Fruit fly (Drosophila melanogaster) whole organism, embryonic: Measurements from ENCODE around the gene gpp.

Experiments used
- Blimp-1 ChIP-seq: fragments of 200-800 bp; sonication (Bioruptor generic); optimal IDR thresholded peaks from 3 replicates; lab custom pipeline; 2018; ENCODE audit warnings: missing biosample characterization, missing genetic modification characterization, mild to moderate bottlenecking, moderate library complexity, missing genetic modification reagents
- BtbVII ChIP-seq: fragments of 200-800 bp; sonication (Bioruptor generic); optimal IDR thresholded peaks from 3 replicates; lab custom pipeline; 2017; ENCODE audit warnings: missing biosample characterization, mild to moderate bottlenecking, missing genetic modification characterization
- CG10147 ChIP-seq: fragments of 200-800 bp; sonication (Bioruptor generic); optimal IDR thresholded peaks from 2 replicates; lab custom pipeline; 2019; ENCODE audit warnings: missing biosample characterization, mild to moderate bottlenecking, missing genetic modification characterization, moderate library complexity
- CG10209 ChIP-seq: fragments of 200-800 bp; sonication (Bioruptor generic); optimal IDR thresholded peaks from 3 replicates; lab custom pipeline; 2017; ENCODE audit warnings: missing biosample characterization, mild to moderate bottlenecking, missing genetic modification characterization, missing genetic modification reagents
- CG10654 ChIP-seq: fragments of 200-800 bp; sonication (Bioruptor generic); optimal IDR thresholded peaks from 2 replicates; lab custom pipeline; 2016; ENCODE audit warnings: missing biosample characterization, missing genetic modification characterization
- CG11093 ChIP-seq: fragments of 200-800 bp; sonication (Bioruptor generic); IDR thresholded peaks from 3 replicates; pipeline ENCODE4 v1.3.6; 2022; ENCODE audit warnings: missing biosample characterization, missing genetic modification characterization
- CG12155 ChIP-seq: fragments of 200-800 bp; sonication (Bioruptor generic); optimal IDR thresholded peaks from 3 replicates; lab custom pipeline; 2016; ENCODE audit warnings: missing biosample characterization, missing genetic modification characterization
- CG12942 ChIP-seq: fragments of 200-800 bp; sonication (Bioruptor generic); optimal IDR thresholded peaks from 3 replicates; lab custom pipeline; 2016; ENCODE audit warnings: missing biosample characterization, missing genetic modification characterization
- CG13296 ChIP-seq: fragments of 200-800 bp; sonication (Bioruptor generic); optimal IDR thresholded peaks from 3 replicates; lab custom pipeline; 2018; ENCODE audit warnings: missing biosample characterization, mild to moderate bottlenecking, missing genetic modification characterization
- CG13424 ChIP-seq: fragments of 200-800 bp; sonication (Bioruptor generic); optimal IDR thresholded peaks from 2 replicates; lab custom pipeline; 2019; ENCODE audit warnings: missing biosample characterization, mild to moderate bottlenecking, missing genetic modification characterization, moderate library complexity
- CG14441 ChIP-seq: fragments of 200-800 bp; sonication (Bioruptor generic); IDR thresholded peaks from 2 replicates; pipeline ENCODE4 v1.3.6; 2022; ENCODE audit warnings: missing biosample characterization, missing genetic modification characterization
- CG14710 ChIP-seq: fragments of 200-800 bp; sonication (Bioruptor generic); optimal IDR thresholded peaks from 3 replicates; lab custom pipeline; 2019; ENCODE audit warnings: missing biosample characterization, mild to moderate bottlenecking, missing genetic modification characterization, moderate library complexity
- CG15479 ChIP-seq: fragments of 200-800 bp; sonication (Bioruptor generic); optimal IDR thresholded peaks from 3 replicates; lab custom pipeline; 2019; ENCODE audit warnings: missing biosample characterization, mild to moderate bottlenecking, missing genetic modification characterization, moderate library complexity
- CG16815 ChIP-seq: fragments of 200-800 bp; sonication (Bioruptor generic); optimal IDR thresholded peaks from 3 replicates; lab custom pipeline; 2017; ENCODE audit warnings: missing biosample characterization, mild to moderate bottlenecking, missing genetic modification characterization
- CG17385 ChIP-seq: fragments of 200-800 bp; sonication (Bioruptor generic); optimal IDR thresholded peaks from 3 replicates; lab custom pipeline; 2018; ENCODE audit warnings: missing biosample characterization, mild to moderate bottlenecking, missing genetic modification characterization
- CG17568 ChIP-seq: fragments of 200-800 bp; sonication (Bioruptor generic); optimal IDR thresholded peaks from 2 replicates; lab custom pipeline; 2018; ENCODE audit warnings: missing biosample characterization, mild to moderate bottlenecking, missing genetic modification characterization, moderate library complexity
- CG17802 ChIP-seq: fragments of 200-800 bp; sonication (Bioruptor generic); optimal IDR thresholded peaks from 2 replicates; lab custom pipeline; 2018; ENCODE audit warnings: missing biosample characterization, mild to moderate bottlenecking, missing genetic modification characterization, moderate library complexity
- CG2120 ChIP-seq: fragments of 200-800 bp; sonication (Bioruptor generic); optimal IDR thresholded peaks from 3 replicates; lab custom pipeline; 2016; ENCODE audit warnings: missing biosample characterization, missing genetic modification characterization
- CG32772 ChIP-seq: fragments of 200-800 bp; sonication (Bioruptor generic); IDR thresholded peaks from 2 replicates; pipeline ENCODE4 v1.3.6; 2022; ENCODE audit warnings: missing biosample characterization, missing genetic modification characterization
- CG3407 ChIP-seq: fragments of 200-800 bp; sonication (Bioruptor generic); optimal IDR thresholded peaks from 2 replicates; lab custom pipeline; 2018; ENCODE audit warnings: missing biosample characterization, mild to moderate bottlenecking, missing genetic modification characterization
- CG3847 ChIP-seq: fragments of 200-800 bp; sonication (Bioruptor generic); IDR thresholded peaks from 2 replicates; pipeline ENCODE4 v1.3.6; 2022; ENCODE audit warnings: missing biosample characterization, missing genetic modification characterization
- CG3995 ChIP-seq: fragments of 200-800 bp; sonication (Bioruptor generic); optimal IDR thresholded peaks from 3 replicates; lab custom pipeline; 2016; ENCODE audit warnings: missing biosample characterization, missing genetic modification characterization
- CG6254 ChIP-seq: fragments of 200-800 bp; sonication (Bioruptor generic); optimal IDR thresholded peaks from 3 replicates; lab custom pipeline; 2017; ENCODE audit warnings: mild to moderate bottlenecking, missing biosample characterization, missing genetic modification reagents, missing genetic modification characterization
- CG6854 ChIP-seq: fragments of 200-800 bp; sonication (Bioruptor generic); optimal IDR thresholded peaks from 3 replicates; lab custom pipeline; 2017; ENCODE audit warnings: missing biosample characterization, mild to moderate bottlenecking, missing genetic modification characterization
- CG7745 ChIP-seq: fragments of 200-800 bp; sonication (Bioruptor generic); optimal IDR thresholded peaks from 2 replicates; lab custom pipeline; 2018; ENCODE audit warnings: missing biosample characterization, mild to moderate bottlenecking, missing genetic modification characterization, moderate library complexity
- CG8281 ChIP-seq: fragments of 200-800 bp; sonication (Bioruptor generic); optimal IDR thresholded peaks from 2 replicates; lab custom pipeline; 2018; ENCODE audit warnings: missing biosample characterization, mild to moderate bottlenecking, missing genetic modification characterization, moderate library complexity
- Dll ChIP-seq: fragments of 200-800 bp; sonication (Bioruptor generic); IDR thresholded peaks from 4 replicates; pipeline ENCODE4 v1.3.6; 2022; ENCODE audit warnings: missing biosample characterization, missing genetic modification characterization; ENCODE audit not compliant: partially characterized antibody
- ERR ChIP-seq: fragments of 200-800 bp; sonication (Bioruptor generic); optimal IDR thresholded peaks from 2 replicates; lab custom pipeline; 2016; ENCODE audit warnings: missing biosample characterization, missing genetic modification characterization
- Hand ChIP-seq: fragments of 200-800 bp; sonication (Bioruptor generic); optimal IDR thresholded peaks from 2 replicates; lab custom pipeline; 2017; ENCODE audit warnings: mild to moderate bottlenecking, missing biosample characterization, missing genetic modification reagents, missing genetic modification characterization
- HmgZ ChIP-seq: fragments of 200-800 bp; sonication (Bioruptor generic); optimal IDR thresholded peaks from 2 replicates; lab custom pipeline; 2018; ENCODE audit warnings: missing biosample characterization, mild to moderate bottlenecking, missing genetic modification characterization
- Six4 ChIP-seq: fragments of 200-800 bp; sonication (Bioruptor generic); optimal IDR thresholded peaks from 2 replicates; lab custom pipeline; 2016; ENCODE audit warnings: missing biosample characterization, missing genetic modification characterization
- Sox102F ChIP-seq: fragments of 200-800 bp; sonication (Bioruptor generic); optimal IDR thresholded peaks from 2 replicates; lab custom pipeline; 2018; ENCODE audit warnings: missing biosample characterization, mild to moderate bottlenecking, missing genetic modification characterization, moderate library complexity
- Trl ChIP-seq, 3 experiments: fragments of >200 bp in 2 of 3; fragments of 200-800 bp in 1 of 3; sonication (Bioruptor generic) in 1 of 3; optimal IDR thresholded peaks; 2 replicates in 1 of 3; 3 replicates in 2 of 3; lab custom pipeline; 2016 to 2017; ENCODE audit warnings: missing biosample characterization in 1 of 3, missing genetic modification characterization in 1 of 3
- Xrp1 ChIP-seq: fragments of 200-800 bp; sonication (Bioruptor generic); IDR thresholded peaks from 2 replicates; pipeline ENCODE4 v1.3.6; 2022; ENCODE audit warnings: missing biosample characterization, missing genetic modification characterization
- YL-1 ChIP-seq: fragments of 200-800 bp; sonication (Bioruptor generic); optimal IDR thresholded peaks from 3 replicates; lab custom pipeline; 2017; ENCODE audit warnings: missing biosample characterization, mild to moderate bottlenecking, missing genetic modification characterization
- ato ChIP-seq: fragments of 200-800 bp; sonication (Bioruptor generic); IDR thresholded peaks from 2 replicates; pipeline ENCODE4 v1.3.6; 2022; ENCODE audit warnings: missing biosample characterization, missing genetic modification characterization; ENCODE audit not compliant: partially characterized antibody
- br ChIP-seq: fragments of >200 bp; optimal IDR thresholded peaks from 2 replicates; lab custom pipeline; 2017
- btn ChIP-seq: fragments of 200-800 bp; sonication (Bioruptor generic); optimal IDR thresholded peaks from 2 replicates; lab custom pipeline; 2016; ENCODE audit warnings: missing biosample characterization, missing genetic modification characterization
- fd3F ChIP-seq: fragments of 200-800 bp; sonication (Bioruptor generic); optimal IDR thresholded peaks from 2 replicates; lab custom pipeline; 2018; ENCODE audit warnings: missing biosample characterization, mild to moderate bottlenecking, missing genetic modification characterization, moderate library complexity
- jumu ChIP-seq: fragments of 200-800 bp; sonication (Bioruptor generic); optimal IDR thresholded peaks from 3 replicates; lab custom pipeline; 2016; ENCODE audit warnings: missing biosample characterization, missing genetic modification characterization
- lmd ChIP-seq: fragments of 200-800 bp; sonication (Bioruptor generic); IDR thresholded peaks from 2 replicates; pipeline ENCODE4 v1.3.6; 2022; ENCODE audit warnings: missing biosample characterization, missing genetic modification characterization
- mam ChIP-seq: fragments of 200-800 bp; sonication (Bioruptor generic); optimal IDR thresholded peaks from 3 replicates; lab custom pipeline; 2016; ENCODE audit warnings: missing biosample characterization, missing genetic modification characterization
- nerfin-2 ChIP-seq: fragments of 200-800 bp; sonication (Bioruptor generic); IDR thresholded peaks from 2 replicates; pipeline ENCODE4 v1.3.6; 2022; ENCODE audit warnings: missing biosample characterization, missing genetic modification characterization; ENCODE audit not compliant: partially characterized antibody
- prd ChIP-seq, 3 experiments: fragments of >200 bp in 2 of 3; fragments of 200-800 bp in 1 of 3; sonication (Bioruptor generic) in 1 of 3; optimal IDR thresholded peaks in 2 of 3; IDR thresholded peaks in 1 of 3; 2 replicates in 2 of 3; 3 replicates in 1 of 3; pipeline versions ENCODE4 v1.3.6 to Lab custom; 2017 to 2022; ENCODE audit warnings: missing biosample characterization in 1 of 3, missing genetic modification characterization in 1 of 3
- pzg ChIP-seq: fragments of 200-800 bp; sonication (Bioruptor generic); optimal IDR thresholded peaks from 3 replicates; lab custom pipeline; 2018; ENCODE audit warnings: missing biosample characterization, mild to moderate bottlenecking, missing genetic modification characterization, moderate library complexity
- ranshi ChIP-seq: fragments of 200-800 bp; sonication (Bioruptor generic); IDR thresholded peaks from 2 replicates; pipeline ENCODE4 v1.3.6; 2022; ENCODE audit warnings: missing biosample characterization, missing genetic modification characterization
- sc ChIP-seq, 3 experiments: fragments of >200 bp in 2 of 3; fragments of 200-800 bp in 1 of 3; sonication (Bioruptor generic) in 1 of 3; optimal IDR thresholded peaks; 2 replicates in 2 of 3; 3 replicates in 1 of 3; lab custom pipeline; 2017; ENCODE audit warnings: mild to moderate bottlenecking in 1 of 3, missing biosample characterization in 1 of 3, missing genetic modification characterization in 1 of 3, missing genetic modification reagents in 1 of 3
- tgo ChIP-seq: fragments of 200-800 bp; sonication (Bioruptor generic); IDR thresholded peaks from 3 replicates; pipeline ENCODE4 v1.3.6; 2022; ENCODE audit warnings: missing biosample characterization, missing genetic modification characterization
- wor ChIP-seq: fragments of 200-800 bp; sonication (Bioruptor generic); IDR thresholded peaks from 2 replicates; pipeline ENCODE4 v1.3.6; 2022; ENCODE audit warnings: missing biosample characterization, missing genetic modification characterization

The gpp gene

DNA sequence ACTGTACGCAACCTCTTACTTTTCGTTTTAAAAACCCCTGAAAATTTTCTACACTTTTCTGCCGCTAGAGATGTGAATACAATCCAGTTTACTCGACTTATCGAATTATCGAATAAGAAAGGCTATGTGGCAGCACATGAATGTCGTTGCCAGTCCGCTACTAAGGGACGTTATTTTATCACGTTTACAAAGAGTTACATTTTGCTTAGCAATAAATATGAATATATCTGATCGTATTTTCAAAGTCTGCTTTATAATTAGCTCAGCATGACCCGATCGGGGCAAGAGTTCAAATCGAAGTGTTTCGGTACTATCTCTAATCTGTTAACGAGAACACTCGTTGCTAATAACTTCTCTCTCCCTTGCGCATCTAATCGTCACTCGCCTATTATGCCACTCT lies 38.6 kb upstream of the gpp start, which contains the start of gene CG42724 (continued):
- no peak for TF ChIP-seq sc (optimal IDR thresholded peaks at IDR 0.05; lab: Kevin White, UChicago)
- TF ChIP-seq sc (GFP tag; optimal IDR thresholded peaks at IDR 0.05; lab: Kevin White, UChicago): no peak
- peak; percentile 41 for TF ChIP-seq CG12942 (GFP tag; lab: Kevin White, UChicago)
- TF ChIP-seq CG17568: no peak
- peak; percentile 59 for TF ChIP-seq tgo (GFP tag; lab: Robert Waterston, UW)
- peak; percentile 70 for TF ChIP-seq ERR (GFP tag; lab: Kevin White, UChicago)
- TF ChIP-seq Blimp-1 (GFP tag; lab: Kevin White, UChicago): no peak
- TF ChIP-seq CG8281 (tag; lab: Kevin White, UChicago): no peak
- no peak; the same call in 2 of the 4 replicates for TF ChIP-seq Dll (GFP tag; lab: Robert Waterston, UW)
- no peak for TF ChIP-seq CG10147 (GFP tag; lab: Kevin White, UChicago)
- TF ChIP-seq HmgZ: peak; percentile 59
- no peak for TF ChIP-seq prd (optimal IDR thresholded peaks at IDR 0.05; lab: Kevin White, UChicago)
- peak; percentile 78 for TF ChIP-seq prd (GFP tag; IDR thresholded peaks at IDR 0.05; lab: Robert Waterston, UW)
- no peak for TF ChIP-seq CG17385
- TF ChIP-seq pzg (GFP tag; lab: Kevin White, UChicago): peak; percentile 86
- peak; percentile 30 for TF ChIP-seq Six4 (GFP tag; lab: Kevin White, UChicago)
- TF ChIP-seq CG7745 (tag; lab: Kevin White, UChicago): no peak
- TF ChIP-seq CG3995 (GFP tag; lab: Kevin White, UChicago): peak; percentile 92
- TF ChIP-seq btn: no peak
- TF ChIP-seq mam (GFP tag; lab: Kevin White, UChicago): peak; percentile 89
- no peak for TF ChIP-seq CG10654 (GFP tag; lab: Kevin White, UChicago)
- peak in 1 of 2 experiments; percentile 48 for TF ChIP-seq Trl (optimal IDR thresholded peaks at IDR 0.05; lab: Kevin White, UChicago)
- TF ChIP-seq Trl (GFP tag; optimal IDR thresholded peaks at IDR 0.05; lab: Kevin White, UChicago): peak; percentile 83
- TF ChIP-seq CG15479 (GFP tag; lab: Kevin White, UChicago): peak; percentile 37
- TF ChIP-seq CG32772 (GFP tag; lab: Robert Waterston, UW): peak; percentile 57
- no peak for TF ChIP-seq nerfin-2 (GFP tag; lab: Robert Waterston, UW)
- no peak for TF ChIP-seq ato (GFP tag; lab: Robert Waterston, UW)
- TF ChIP-seq CG14710: no peak
- TF ChIP-seq BtbVII (GFP tag; lab: Kevin White, UChicago): no peak
- no peak for TF ChIP-seq CG13296
- peak; percentile 64 for TF ChIP-seq YL-1 (GFP tag; lab: Kevin White, UChicago)
- peak; percentile 86 for TF ChIP-seq jumu (GFP tag; lab: Kevin White, UChicago)
- peak; percentile 74; the same call in 1 of the 2 replicates for TF ChIP-seq CG3847 (GFP tag; lab: Robert Waterston, UW)
- peak; percentile 64 for TF ChIP-seq Xrp1 (GFP tag; lab: Robert Waterston, UW)
- peak; percentile 67 for TF ChIP-seq CG13424 (tag; lab: Kevin White, UChicago)
- peak; percentile 55 for TF ChIP-seq lmd (GFP tag; lab: Robert Waterston, UW)
- TF ChIP-seq CG11093 (GFP tag; lab: Robert Waterston, UW): no peak; the same call in 2 of the 3 replicates
- TF ChIP-seq fd3F (GFP tag; lab: Kevin White, UChicago): peak; percentile 6
- TF ChIP-seq CG6854 (GFP tag; lab: Kevin White, UChicago): no peak
- peak; percentile 100 for TF ChIP-seq CG12155 (GFP tag; lab: Kevin White, UChicago)
- TF ChIP-seq CG10209 (GFP tag; lab: Kevin White, UChicago): no peak
- TF ChIP-seq Hand: no peak
- no peak for TF ChIP-seq Sox102F (GFP tag; lab: Kevin White, UChicago)
- TF ChIP-seq CG14441 (GFP tag; lab: Robert Waterston, UW): peak; percentile 50
- TF ChIP-seq CG3407 (GFP tag; lab: Kevin White, UChicago): no peak
- no peak for TF ChIP-seq br
- TF ChIP-seq CG2120 (GFP tag; lab: Kevin White, UChicago): peak; percentile 84
- peak; percentile 15; the same call in 1 of the 2 replicates for TF ChIP-seq wor (GFP tag; lab: Robert Waterston, UW)
- no peak for TF ChIP-seq CG16815 (GFP tag; lab: Kevin White, UChicago)
- peak; percentile 72 for TF ChIP-seq ranshi (GFP tag; lab: Robert Waterston, UW)
- no peak for TF ChIP-seq CG6254 (GFP tag; lab: Kevin White, UChicago)
- no peak for TF ChIP-seq CG17802 (tag; lab: Kevin White, UChicago)
